Fruit fly (Drosophila melanogaster) whole organism, adult: ENCODE data around the gene Cdk1.

Experiments used
- CG11617 ChIP-seq: fragments of 200-800 bp; sonication (Bioruptor generic); optimal IDR thresholded peaks from 2 replicates; lab custom pipeline; 2017; ENCODE audit warnings: mild to moderate bottlenecking, missing biosample characterization, missing genetic modification reagents, missing genetic modification characterization
- CG12768 ChIP-seq: fragments of 200-800 bp; sonication (Bioruptor generic); optimal IDR thresholded peaks from 2 replicates; lab custom pipeline; 2017; ENCODE audit warnings: missing biosample characterization, missing genetic modification characterization, mild to moderate bottlenecking, moderate library complexity, missing genetic modification reagents
- CG14711 ChIP-seq: fragments of 200-800 bp; sonication (Bioruptor generic); optimal IDR thresholded peaks from 2 replicates; lab custom pipeline; 2018; ENCODE audit warnings: missing biosample characterization, mild to moderate bottlenecking, missing genetic modification characterization, moderate library complexity
- CG1620 ChIP-seq: fragments of 200-800 bp; sonication (Bioruptor generic); optimal IDR thresholded peaks from 2 replicates; lab custom pipeline; 2016; ENCODE audit warnings: missing biosample characterization, missing genetic modification characterization
- CG33017 ChIP-seq: fragments of 200-800 bp; sonication (Bioruptor generic); optimal IDR thresholded peaks from 2 replicates; lab custom pipeline; 2018; ENCODE audit warnings: missing biosample characterization, mild to moderate bottlenecking, missing genetic modification characterization, moderate library complexity
- CG5204 ChIP-seq: fragments of 200-800 bp; sonication (Bioruptor generic); optimal IDR thresholded peaks from 2 replicates; lab custom pipeline; 2016; ENCODE audit warnings: missing biosample characterization, missing genetic modification characterization
- CG7045 ChIP-seq: fragments of 200-800 bp; sonication (Bioruptor generic); optimal IDR thresholded peaks from 2 replicates; lab custom pipeline; 2017; ENCODE audit warnings: missing biosample characterization, mild to moderate bottlenecking, missing genetic modification characterization
- CG7101 ChIP-seq: fragments of 200-800 bp; sonication (Bioruptor generic); optimal IDR thresholded peaks from 2 replicates; lab custom pipeline; 2018; ENCODE audit warnings: missing biosample characterization, mild to moderate bottlenecking, missing genetic modification characterization, moderate library complexity
- Clk ChIP-seq: fragments of 200-800 bp; sonication (Bioruptor generic); optimal IDR thresholded peaks from 2 replicates; lab custom pipeline; 2017; ENCODE audit warnings: missing biosample characterization, missing genetic modification characterization
- Crg-1 ChIP-seq: fragments of 200-800 bp; sonication (Bioruptor generic); optimal IDR thresholded peaks from 2 replicates; lab custom pipeline; 2016; ENCODE audit warnings: missing biosample characterization, missing genetic modification characterization
- Hr96 ChIP-seq: fragments of 200-800 bp; sonication (Bioruptor generic); optimal IDR thresholded peaks from 2 replicates; lab custom pipeline; 2016; ENCODE audit warnings: missing biosample characterization, missing genetic modification characterization
- Mnt ChIP-seq: fragments of 200-800 bp; sonication (Bioruptor generic); optimal IDR thresholded peaks from 2 replicates; lab custom pipeline; 2016; ENCODE audit warnings: missing biosample characterization, mild to moderate bottlenecking, missing genetic modification characterization
- bab1 ChIP-seq: fragments of 200-800 bp; sonication (Bioruptor generic); optimal IDR thresholded peaks from 3 replicates; lab custom pipeline; 2019; ENCODE audit warnings: missing biosample characterization, mild to moderate bottlenecking, missing genetic modification characterization, moderate library complexity
- cic ChIP-seq: fragments of 200-800 bp; sonication (Bioruptor generic); optimal IDR thresholded peaks from 2 replicates; lab custom pipeline; 2017; ENCODE audit warnings: missing biosample characterization, mild to moderate bottlenecking, missing genetic modification characterization, moderate library complexity
- cnc ChIP-seq, 2 experiments: fragments of >200 bp; optimal IDR thresholded peaks; 2 replicates each; lab custom pipeline; 2017
- kay ChIP-seq: fragments of 200-800 bp; sonication (Bioruptor generic); peaks from one replicate; lab custom pipeline; 2016; ENCODE audit warnings: missing biosample characterization, missing genetic modification characterization, borderline replicate concordance
- ovo ChIP-seq: fragments of 200-800 bp; sonication (Bioruptor generic); optimal IDR thresholded peaks from 2 replicates; lab custom pipeline; 2016; ENCODE audit warnings: missing biosample characterization, missing genetic modification characterization
- pad ChIP-seq: fragments of 200-800 bp; sonication (Bioruptor generic); optimal IDR thresholded peaks from 3 replicates; lab custom pipeline; 2017; ENCODE audit warnings: missing biosample characterization, missing genetic modification characterization, mild to moderate bottlenecking, moderate library complexity, missing genetic modification reagents
- tj ChIP-seq: fragments of 200-800 bp; sonication (Bioruptor generic); optimal IDR thresholded peaks from 3 replicates; lab custom pipeline; 2017; ENCODE audit warnings: missing biosample characterization, mild to moderate bottlenecking, missing genetic modification characterization, moderate library complexity
- toe ChIP-seq: fragments of 200-800 bp; sonication (Bioruptor generic); optimal IDR thresholded peaks from 2 replicates; lab custom pipeline; 2016; ENCODE audit warnings: missing biosample characterization, missing genetic modification characterization

Cdk1 gene

dm6 chr2L:10381890-10382450, 4.1 kb downstream of the Cdk1 start, which contains the start of gene CG5096:
Gene CG5096 (plus strand): TSS chr2L:10382263.
- peak; percentile 92 for TF ChIP-seq CG12768
- peak; percentile 63 for TF ChIP-seq Clk (GFP tag; lab: Kevin White, UChicago)
- peak; percentile 92 for TF ChIP-seq CG11617 (GFP tag; lab: Kevin White, UChicago)
- TF ChIP-seq Hr96, result no peak
- TF ChIP-seq ovo, result no peak
- peak; percentile 46 for TF ChIP-seq tj (GFP tag; lab: Kevin White, UChicago)
- peak; percentile 86 for TF ChIP-seq cic (GFP tag; lab: Kevin White, UChicago)
- no peak for TF ChIP-seq toe (GFP tag; lab: Kevin White, UChicago)
- peak; percentile 97 for TF ChIP-seq kay
- no peak for TF ChIP-seq CG5204 (GFP tag; lab: Kevin White, UChicago)
- peak; percentile 96 for TF ChIP-seq CG7101 (tag; lab: Kevin White, UChicago)
- no peak for TF ChIP-seq CG1620
- peak; percentile 82 for TF ChIP-seq CG7045
- TF ChIP-seq pad, result peak; percentile 71
- peak; percentile 90 for TF ChIP-seq CG14711 (tag; lab: Kevin White, UChicago)
- peak; percentile 55 for TF ChIP-seq Crg-1 (GFP tag; lab: Kevin White, UChicago)
- peak; percentile 96 for TF ChIP-seq CG33017 (tag; lab: Kevin White, UChicago)
- no peak for TF ChIP-seq bab1 (GFP tag; lab: Kevin White, UChicago)
- peak in 1 of 2 experiments; percentile 27 for TF ChIP-seq cnc (optimal IDR thresholded peaks at IDR 0.05; lab: Kevin White, UChicago)
- TF ChIP-seq Mnt (GFP tag; lab: Kevin White, UChicago), result peak; percentile 56

DNA sequence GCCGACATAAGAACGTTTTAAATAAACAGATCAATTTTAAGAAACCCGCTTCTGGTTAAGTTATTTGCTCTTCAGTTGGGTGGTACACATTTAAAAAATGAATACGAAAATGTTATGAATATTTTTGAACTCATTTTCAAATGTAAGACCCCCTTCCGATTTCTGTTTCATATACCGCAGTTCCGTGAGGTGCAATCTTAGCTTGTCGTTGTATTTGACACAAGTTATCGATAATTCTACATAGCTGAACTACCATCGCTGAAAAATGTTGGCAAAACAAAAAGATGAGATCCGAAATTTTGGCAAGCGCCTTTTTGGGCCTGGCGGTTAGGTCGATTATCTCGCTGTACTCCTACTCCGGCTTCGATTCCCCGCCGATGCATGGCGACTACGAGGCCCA, 6.2 kb downstream of the Cdk1 start, which contains the start of gene gny:
Gene gny (plus strand): TSS at position 239 of the 400 bp plus-strand sequence.
- TF ChIP-seq cnc (optimal IDR thresholded peaks at IDR 0.05; lab: Kevin White, UChicago), result no peak
- TF ChIP-seq bab1 (GFP tag; lab: Kevin White, UChicago), result peak; percentile 15

DNA sequence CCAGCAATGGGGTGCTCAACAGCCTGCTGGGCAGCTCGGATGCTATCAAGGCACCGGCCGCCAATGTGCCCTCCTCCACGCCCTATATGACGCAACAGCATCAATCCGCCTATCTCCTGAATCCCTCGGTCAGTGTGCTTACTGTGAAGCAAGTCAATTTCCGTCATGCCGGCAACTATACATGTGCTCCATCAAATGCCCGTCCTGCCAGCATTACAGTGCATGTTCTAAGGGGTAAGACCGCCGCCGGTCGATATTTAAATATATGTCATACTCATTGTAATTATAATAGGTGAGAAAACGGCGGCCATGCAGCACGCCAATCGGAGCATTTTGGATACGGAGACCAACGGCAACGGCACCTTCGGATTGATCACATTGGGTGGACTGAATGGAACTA, 7.4 kb downstream of the Cdk1 start:
- no peak for TF ChIP-seq CG12768
- TF ChIP-seq cnc (optimal IDR thresholded peaks at IDR 0.05; lab: Kevin White, UChicago), result no peak
- no peak for TF ChIP-seq tj (GFP tag; lab: Kevin White, UChicago)
- no peak for TF ChIP-seq ovo
- no peak for TF ChIP-seq CG33017 (tag; lab: Kevin White, UChicago)
- no peak for TF ChIP-seq bab1 (GFP tag; lab: Kevin White, UChicago)
- no peak for TF ChIP-seq CG7045
- TF ChIP-seq Clk (GFP tag; lab: Kevin White, UChicago), result no peak
- TF ChIP-seq CG14711 (tag; lab: Kevin White, UChicago), result no peak
- TF ChIP-seq CG1620, result no peak
- no peak for TF ChIP-seq CG5204 (GFP tag; lab: Kevin White, UChicago)
- TF ChIP-seq Crg-1 (GFP tag; lab: Kevin White, UChicago), result no peak
- no peak for TF ChIP-seq CG7101 (tag; lab: Kevin White, UChicago)

DNA sequence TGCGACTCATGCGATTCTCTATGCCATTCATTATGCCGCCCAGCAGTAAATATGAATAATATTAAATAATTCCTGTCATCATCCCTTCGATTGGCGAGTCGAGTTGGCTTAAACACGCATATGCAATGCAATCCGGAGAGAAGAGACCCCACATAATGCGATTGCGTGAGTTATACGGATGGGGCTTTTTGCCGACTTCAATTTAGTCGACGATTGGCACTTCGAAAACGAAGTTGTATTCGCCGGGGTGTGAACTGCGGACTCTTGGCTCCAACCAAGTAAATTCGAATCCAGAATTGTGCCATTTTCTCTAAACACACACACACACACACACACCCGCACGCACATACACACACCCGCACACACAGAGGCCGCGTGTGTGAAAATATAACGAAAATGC, 9.8 kb downstream of the Cdk1 start:
- no peak for TF ChIP-seq CG33017 (tag; lab: Kevin White, UChicago)
- no peak for TF ChIP-seq bab1 (GFP tag; lab: Kevin White, UChicago)
- TF ChIP-seq pad, result no peak
- TF ChIP-seq CG1620, result no peak
- no peak for TF ChIP-seq CG5204 (GFP tag; lab: Kevin White, UChicago)
- TF ChIP-seq kay, result no peak
- TF ChIP-seq Crg-1 (GFP tag; lab: Kevin White, UChicago), result no peak
- no peak for TF ChIP-seq CG7045
- TF ChIP-seq CG7101 (tag; lab: Kevin White, UChicago), result no peak
- TF ChIP-seq cic (GFP tag; lab: Kevin White, UChicago), result no peak
- TF ChIP-seq CG14711 (tag; lab: Kevin White, UChicago), result no peak
- TF ChIP-seq Mnt (GFP tag; lab: Kevin White, UChicago), result no peak
- no peak for TF ChIP-seq tj (GFP tag; lab: Kevin White, UChicago)
- TF ChIP-seq Clk (GFP tag; lab: Kevin White, UChicago), result no peak
- no peak for TF ChIP-seq CG11617 (GFP tag; lab: Kevin White, UChicago)
- TF ChIP-seq Hr96, result no peak
- TF ChIP-seq ovo, result no peak

- TF ChIP-seq CG33017 (tag; lab: Kevin White, UChicago) (peak; percentile 79), pad (no peak), Mnt (GFP tag; lab: Kevin White, UChicago) (peak; percentile 13), CG12768 (peak; percentile 29), Crg-1 (GFP tag; lab: Kevin White, UChicago) (no peak), tj (GFP tag; lab: Kevin White, UChicago) (peak; percentile 40), toe (GFP tag; lab: Kevin White, UChicago) (no peak), bab1 (GFP tag; lab: Kevin White, UChicago) (peak; percentile 38), Hr96 (no peak), cic (GFP tag; lab: Kevin White, UChicago) (peak; percentile 38), kay (no peak), Clk (GFP tag; lab: Kevin White, UChicago) (no peak), CG11617 (GFP tag; lab: Kevin White, UChicago) (peak; percentile 73), CG14711 (tag; lab: Kevin White, UChicago) (peak; percentile 70), ovo (peak; percentile 8), CG1620 (no peak), CG7045 (peak; percentile 63), cnc (optimal IDR thresholded peaks at IDR 0.05; lab: Kevin White, UChicago) (no peak), CG5204 (GFP tag; lab: Kevin White, UChicago) (no peak), CG7101 (tag; lab: Kevin White, UChicago) (peak; percentile 74)
Measured at dm6 chr2L:10375464-10376236, 10.4 kb downstream of the Cdk1 start, which contains the start of the genes CG33303 and dpr19. Gene CG33303 (minus strand): TSS chr2L:10375757. Gene dpr19 (plus strand): TSS chr2L:10376168.
